Fruit fly (Drosophila melanogaster) whole organism, pupa: ENCODE measurements around the gene Gal.

ENCODE experiments used
- CG10348 ChIP-seq: fragments of 200-800 bp; sonication (Bioruptor generic); IDR thresholded peaks from 2 replicates; pipeline ENCODE4 v1.3.6; 2022; ENCODE audit warnings: missing biosample characterization, missing genetic modification characterization
- CG12605 ChIP-seq: fragments of 200-800 bp; sonication (Bioruptor generic); IDR thresholded peaks from 2 replicates; pipeline ENCODE4 v1.3.6; 2022; ENCODE audit warnings: missing biosample characterization, missing genetic modification characterization
- CG13204 ChIP-seq: fragments of 200-800 bp; sonication (Bioruptor generic); optimal IDR thresholded peaks from 2 replicates; lab custom pipeline; 2018; ENCODE audit warnings: missing biosample characterization, mild to moderate bottlenecking, missing genetic modification characterization, moderate library complexity
- CG14655 ChIP-seq: fragments of 200-800 bp; sonication (Bioruptor generic); optimal IDR thresholded peaks from 3 replicates; lab custom pipeline; 2017; ENCODE audit warnings: mild to moderate bottlenecking, missing biosample characterization, missing genetic modification reagents, missing genetic modification characterization
- CG15710 ChIP-seq: fragments of 200-800 bp; sonication (Bioruptor generic); optimal IDR thresholded peaks from 2 replicates; lab custom pipeline; 2018; ENCODE audit warnings: missing biosample characterization, mild to moderate bottlenecking, missing genetic modification characterization, moderate library complexity
- CG17806 ChIP-seq: fragments of 200-800 bp; sonication (Bioruptor generic); optimal IDR thresholded peaks from 2 replicates; lab custom pipeline; 2018; ENCODE audit warnings: missing biosample characterization, mild to moderate bottlenecking, missing genetic modification characterization, moderate library complexity
- CG32121 ChIP-seq: fragments of 200-800 bp; sonication (Bioruptor generic); IDR thresholded peaks from 2 replicates; pipeline ENCODE4 v1.3.6; 2022; ENCODE audit warnings: missing biosample characterization, missing genetic modification characterization
- CG34367 ChIP-seq: fragments of 200-800 bp; sonication (Bioruptor generic); optimal IDR thresholded peaks from 2 replicates; lab custom pipeline; 2018; ENCODE audit warnings: missing biosample characterization, mild to moderate bottlenecking, missing genetic modification characterization
- CG4496 ChIP-seq: fragments of 200-800 bp; sonication (Bioruptor generic); IDR thresholded peaks from 3 replicates; pipeline ENCODE4 v1.3.6; 2022; ENCODE audit warnings: missing biosample characterization, missing genetic modification characterization
- CG8159 ChIP-seq: fragments of 200-800 bp; sonication (Bioruptor generic); optimal IDR thresholded peaks from 3 replicates; lab custom pipeline; 2018; ENCODE audit warnings: missing biosample characterization, mild to moderate bottlenecking, missing genetic modification characterization, moderate library complexity
- CG8301 ChIP-seq: fragments of 200-800 bp; sonication (Bioruptor generic); optimal IDR thresholded peaks from 2 replicates; lab custom pipeline; 2018; ENCODE audit warnings: missing biosample characterization, mild to moderate bottlenecking, missing genetic modification characterization
- CG9948 ChIP-seq: fragments of 200-800 bp; sonication (Bioruptor generic); optimal IDR thresholded peaks from 2 replicates; lab custom pipeline; 2018; ENCODE audit warnings: missing biosample characterization, mild to moderate bottlenecking, missing genetic modification characterization, moderate library complexity
- D1 ChIP-seq: fragments of 200-800 bp; sonication (Bioruptor generic); optimal IDR thresholded peaks from 2 replicates; lab custom pipeline; 2018; ENCODE audit warnings: missing biosample characterization, mild to moderate bottlenecking, missing genetic modification characterization, moderate library complexity
- EcR ChIP-seq: fragments of 200-800 bp; sonication (Bioruptor generic); optimal IDR thresholded peaks from 3 replicates; lab custom pipeline; 2019; ENCODE audit warnings: missing biosample characterization, missing genetic modification characterization, mild to moderate bottlenecking, moderate library complexity, missing genetic modification reagents
- Ets98B ChIP-seq: fragments of 200-800 bp; sonication (Bioruptor generic); IDR thresholded peaks from 2 replicates; pipeline ENCODE4 v1.3.6; 2022; ENCODE audit warnings: missing biosample characterization, missing genetic modification characterization
- Pif1A ChIP-seq: fragments of 200-800 bp; sonication (Bioruptor generic); optimal IDR thresholded peaks from 3 replicates; lab custom pipeline; 2016; ENCODE audit warnings: missing biosample characterization, missing genetic modification characterization
- Pif1B ChIP-seq: fragments of 200-800 bp; sonication (Bioruptor generic); optimal IDR thresholded peaks from 3 replicates; lab custom pipeline; 2016; ENCODE audit warnings: missing biosample characterization, missing genetic modification characterization
- Snoo ChIP-seq: fragments of 200-800 bp; sonication (Bioruptor generic); optimal IDR thresholded peaks from 3 replicates; lab custom pipeline; 2017; ENCODE audit warnings: missing biosample characterization, mild to moderate bottlenecking, missing genetic modification characterization, inconsistent platforms
- fd96Ca ChIP-seq: fragments of 200-800 bp; sonication (Bioruptor generic); IDR thresholded peaks from 3 replicates; pipeline ENCODE4 v1.3.6; 2022; ENCODE audit warnings: missing biosample characterization, missing genetic modification characterization
- gl ChIP-seq: fragments of 200-800 bp; sonication (Bioruptor generic); optimal IDR thresholded peaks from 2 replicates; lab custom pipeline; 2018; ENCODE audit warnings: missing biosample characterization, mild to moderate bottlenecking, missing genetic modification characterization
- rn ChIP-seq: fragments of 200-800 bp; sonication (Bioruptor generic); IDR thresholded peaks from 2 replicates; pipeline ENCODE4 v1.3.6; 2022; ENCODE audit warnings: missing biosample characterization, missing genetic modification characterization

Gene Gal

dm6 chr2L:6036710-6037109, 30.1 kb upstream of the Gal start, which contains the start of gene mtm:
mtm (minus strand) TSS chr2L:6037015.
- TF ChIP-seq fd96Ca (no peak), CG9948 (no peak), CG32121 (no peak), CG13204 (no peak), CG34367 (tag; lab: Kevin White, UChicago) (no peak), Pif1A (GFP tag; lab: Kevin White, UChicago) (no peak), CG8301 (tag; lab: Kevin White, UChicago) (no peak), Pif1B (GFP tag; lab: Kevin White, UChicago) (no peak), Ets98B (GFP tag; lab: Robert Waterston, UW) (no peak), gl (tag; lab: Kevin White, UChicago) (no peak)

dm6 chr2L:6035155-6035554, 28.5 kb upstream of the Gal start:
- no peak for TF ChIP-seq CG34367 (tag; lab: Kevin White, UChicago)
- no peak for TF ChIP-seq Ets98B (GFP tag; lab: Robert Waterston, UW)
- TF ChIP-seq fd96Ca, result no peak
- no peak for TF ChIP-seq EcR
- no peak for TF ChIP-seq CG13204
- TF ChIP-seq CG14655 (GFP tag; lab: Kevin White, UChicago), result no peak
- no peak for TF ChIP-seq D1 (tag; lab: Kevin White, UChicago)
- no peak for TF ChIP-seq Pif1A (GFP tag; lab: Kevin White, UChicago)
- TF ChIP-seq CG12605, result no peak
- no peak for TF ChIP-seq CG32121

dm6 chr2L:6034344-6034743, 27.7 kb upstream of the Gal start, which contains the start of gene CG9109:
CG9109 (minus strand) TSS chr2L:6034423.
- TF ChIP-seq CG12605, result peak; percentile 40; the same call in 1 of the 2 replicates
- TF ChIP-seq CG34367 (tag; lab: Kevin White, UChicago), result no peak
- TF ChIP-seq, all 21 proteins: peak for 1

- no peak for TF ChIP-seq CG10348 (GFP tag; lab: Robert Waterston, UW)
- no peak for TF ChIP-seq Pif1A (GFP tag; lab: Kevin White, UChicago)
- TF ChIP-seq Pif1B (GFP tag; lab: Kevin White, UChicago), result no peak
- TF ChIP-seq Ets98B (GFP tag; lab: Robert Waterston, UW), result peak; percentile 69
- no peak for TF ChIP-seq Snoo (tag; lab: Kevin White, UChicago)
- no peak for TF ChIP-seq D1 (tag; lab: Kevin White, UChicago)
- peak; percentile 69 for TF ChIP-seq CG8159
- TF ChIP-seq CG32121, result no peak
- TF ChIP-seq CG8301 (tag; lab: Kevin White, UChicago), result no peak
- peak; percentile 45 for TF ChIP-seq CG34367 (tag; lab: Kevin White, UChicago)
- no peak for TF ChIP-seq CG12605
- peak; percentile 60; the same call in 1 of the 3 replicates for TF ChIP-seq CG4496
- TF ChIP-seq fd96Ca, result peak; percentile 28; the same call in 1 of the 3 replicates
- TF ChIP-seq CG9948, result peak; percentile 29
- peak; percentile 56 for TF ChIP-seq CG15710
- TF ChIP-seq gl (tag; lab: Kevin White, UChicago), result no peak
- TF ChIP-seq EcR, result peak; percentile 40
- TF ChIP-seq CG14655 (GFP tag; lab: Kevin White, UChicago), result no peak
- peak; percentile 44 for TF ChIP-seq CG17806 (tag; lab: Kevin White, UChicago)
- TF ChIP-seq, all 21 proteins: peak for 9
These were observed 25.2 kb upstream of the Gal start for dm6 chr2L:6031838-6032237.

dm6 chr2L:6028712-6029111, 22.1 kb upstream of the Gal start:
- TF ChIP-seq gl (tag; lab: Kevin White, UChicago), result no peak
- TF ChIP-seq CG13204, result no peak
- TF ChIP-seq CG14655 (GFP tag; lab: Kevin White, UChicago), result no peak
- TF ChIP-seq CG12605, result peak; percentile 33; the same call in 1 of the 2 replicates
- no peak for TF ChIP-seq CG8301 (tag; lab: Kevin White, UChicago)
- peak; percentile 2 for TF ChIP-seq CG34367 (tag; lab: Kevin White, UChicago)
- no peak for TF ChIP-seq CG32121
- TF ChIP-seq CG9948, result no peak
- TF ChIP-seq Pif1A (GFP tag; lab: Kevin White, UChicago), result peak; percentile 6
- no peak for TF ChIP-seq CG15710
- no peak for TF ChIP-seq rn
- no peak for TF ChIP-seq CG4496
- TF ChIP-seq fd96Ca, result no peak
- no peak for TF ChIP-seq D1 (tag; lab: Kevin White, UChicago)
- TF ChIP-seq CG8159, result no peak
- TF ChIP-seq Snoo (tag; lab: Kevin White, UChicago), result no peak
- no peak for TF ChIP-seq CG10348 (GFP tag; lab: Robert Waterston, UW)
- TF ChIP-seq EcR, result no peak
- no peak for TF ChIP-seq Pif1B (GFP tag; lab: Kevin White, UChicago)
- no peak; the same call in 1 of the 2 replicates for TF ChIP-seq Ets98B (GFP tag; lab: Robert Waterston, UW)
- no peak for TF ChIP-seq CG17806 (tag; lab: Kevin White, UChicago)

- TF ChIP-seq CG14655 (GFP tag; lab: Kevin White, UChicago), result no peak
- TF ChIP-seq CG8159, result no peak
- TF ChIP-seq Pif1A (GFP tag; lab: Kevin White, UChicago), result no peak
- no peak for TF ChIP-seq rn
- TF ChIP-seq CG4496, result no peak
- TF ChIP-seq CG13204, result no peak
- no peak for TF ChIP-seq CG10348 (GFP tag; lab: Robert Waterston, UW)
- TF ChIP-seq CG9948, result no peak
- TF ChIP-seq CG15710, result no peak
- no peak for TF ChIP-seq CG17806 (tag; lab: Kevin White, UChicago)
- TF ChIP-seq CG34367 (tag; lab: Kevin White, UChicago), result no peak
- no peak for TF ChIP-seq Ets98B (GFP tag; lab: Robert Waterston, UW)
- no peak for TF ChIP-seq CG8301 (tag; lab: Kevin White, UChicago)
- TF ChIP-seq CG32121, result no peak
- TF ChIP-seq CG12605, result no peak
- TF ChIP-seq Snoo (tag; lab: Kevin White, UChicago), result no peak
- TF ChIP-seq fd96Ca, result no peak
- TF ChIP-seq, all 21 proteins: peak for 0
These were observed 17.8 kb upstream of the Gal start, which contains the start of gene CG9107 for dm6 chr2L:6024345-6024907. CG9107 (minus strand) TSS chr2L:6024539.
